Fruit fly (Drosophila melanogaster): ENCODE measurements around the gene myo.

DNA sequence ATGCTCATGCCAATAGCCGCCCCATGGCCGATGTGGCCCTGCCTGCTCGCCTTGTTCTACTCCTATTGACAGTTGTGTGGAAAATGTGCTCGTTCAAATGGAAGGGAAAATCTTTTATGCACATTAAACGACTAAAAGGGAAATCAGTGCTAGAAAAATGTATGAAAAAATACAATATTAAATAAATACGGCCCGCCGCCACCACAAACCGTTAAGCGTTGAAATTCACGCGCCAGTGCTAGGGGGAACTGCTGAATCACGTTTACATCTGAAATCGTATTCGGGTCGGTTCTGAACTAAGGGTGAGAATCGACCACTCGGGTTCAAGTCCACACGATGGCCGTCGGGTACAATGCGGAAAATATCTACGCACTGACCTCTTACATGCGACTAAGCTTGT is 17.0 kb upstream of the myo start:
- TF ChIP-seq pan (optimal IDR thresholded peaks at IDR 0.05) (no peak), psq (optimal IDR thresholded peaks at IDR 0.05) (no peak), Dll (optimal IDR thresholded peaks at IDR 0.05) (no peak), usp (GFP tag; optimal IDR thresholded peaks at IDR 0.05) (no peak)

Data from whole organism.